Worm (Caenorhabditis elegans) whole organism, L3 larva: ENCODE results near the gene F40G9.12.

Experiments
- R02D3.7 ChIP-seq: fragments of 150-350 bp; optimal IDR thresholded peaks from 2 replicates; lab custom pipeline; 2014; ENCODE audit warnings: missing biosample characterization, missing genetic modification characterization
- nhr-25 ChIP-seq: sonication (generic microtip); optimal IDR thresholded peaks from 2 replicates; lab custom pipeline; 2017; ENCODE audit warnings: missing biosample characterization, missing genetic modification characterization

- TF ChIP-seq nhr-25 (tag; lab: Kevin White, UChicago) (no peak), R02D3.7 (tag; lab: Kevin White, UChicago) (no peak)
Observed at ce11 chrIII:173501-173900, 1.9 kb downstream of the F40G9.12 start, which contains the start of gene F40G9.19.
